Worm (Caenorhabditis elegans): ENCODE data around the gene F09B12.3.

DNA sequence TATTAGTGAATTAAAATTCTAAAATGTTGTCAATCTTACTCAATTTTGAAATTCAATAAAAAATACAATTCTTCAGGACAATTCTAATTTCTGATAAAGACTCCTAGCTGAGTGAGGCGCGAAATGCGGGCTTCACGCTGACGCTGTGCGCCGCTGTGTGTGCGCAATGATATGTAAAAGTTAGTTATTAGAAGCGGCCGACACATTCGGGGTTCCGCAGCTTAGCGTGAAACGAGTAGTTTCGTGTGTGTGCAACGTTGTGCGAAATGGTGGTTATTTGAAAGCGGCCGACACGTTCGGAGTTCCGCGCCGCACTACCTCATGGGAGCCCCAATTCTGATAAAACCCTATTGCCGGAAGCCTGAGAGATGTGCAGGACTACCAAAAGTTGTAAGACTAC is 22.6 kb downstream of the F09B12.3 start:
- no peak for TF ChIP-seq ceh-91 (GFP tag; IDR thresholded peaks at IDR 0.05)
- no peak for TF ChIP-seq ceh-100 (GFP tag; IDR thresholded peaks at IDR 0.05)
- TF ChIP-seq lsl-1 (GFP tag; optimal IDR thresholded peaks at IDR 0.05), result no peak
- TF ChIP-seq ztf-26 (tag; optimal IDR thresholded peaks at IDR 0.05), result no peak
- no peak for TF ChIP-seq nfyb-1 (GFP tag; IDR thresholded peaks at IDR 0.05)
